Fruit fly (Drosophila melanogaster): ENCODE results near the gene AP-1mu.

The AP-1mu gene

DNA sequence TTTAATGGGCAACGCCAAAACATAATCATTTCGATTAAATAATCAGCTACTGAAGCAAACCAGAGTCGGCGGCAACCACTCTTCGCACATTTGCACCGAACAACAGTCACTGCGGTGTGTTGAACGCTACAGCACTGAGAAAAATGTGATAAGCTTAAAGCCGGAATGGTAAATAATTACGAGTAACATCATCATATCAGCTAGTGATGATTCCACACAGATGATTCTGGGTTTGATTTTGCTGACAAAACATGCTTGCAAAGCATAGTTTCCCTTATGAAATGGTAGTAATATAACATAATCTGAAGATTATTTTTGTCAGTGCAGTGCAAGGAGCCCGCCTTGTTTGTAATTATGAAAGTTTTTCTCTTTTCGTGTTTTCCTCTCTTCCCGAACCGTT is 38.8 kb upstream of the AP-1mu start (continued):
- TF ChIP-seq CG1621 (tag; optimal IDR thresholded peaks at IDR 0.05): peak; percentile 52
- TF ChIP-seq Eip78C (GFP tag): peak; percentile 6
- peak; percentile 78 for TF ChIP-seq Gug (GFP tag; IDR thresholded peaks at IDR 0.05)
- TF ChIP-seq CG9139 (GFP tag; optimal IDR thresholded peaks at IDR 0.05): peak; percentile 14
- peak; percentile 95 for TF ChIP-seq CG8119 (GFP tag; IDR thresholded peaks at IDR 0.05)
- TF ChIP-seq CG10631 (GFP tag; optimal IDR thresholded peaks at IDR 0.05): peak; percentile 76
- TF ChIP-seq CG10669 (GFP tag; optimal IDR thresholded peaks at IDR 0.05): peak; percentile 59
- TF ChIP-seq Ets21C (GFP tag; optimal IDR thresholded peaks at IDR 0.05): peak; percentile 51

DNA sequence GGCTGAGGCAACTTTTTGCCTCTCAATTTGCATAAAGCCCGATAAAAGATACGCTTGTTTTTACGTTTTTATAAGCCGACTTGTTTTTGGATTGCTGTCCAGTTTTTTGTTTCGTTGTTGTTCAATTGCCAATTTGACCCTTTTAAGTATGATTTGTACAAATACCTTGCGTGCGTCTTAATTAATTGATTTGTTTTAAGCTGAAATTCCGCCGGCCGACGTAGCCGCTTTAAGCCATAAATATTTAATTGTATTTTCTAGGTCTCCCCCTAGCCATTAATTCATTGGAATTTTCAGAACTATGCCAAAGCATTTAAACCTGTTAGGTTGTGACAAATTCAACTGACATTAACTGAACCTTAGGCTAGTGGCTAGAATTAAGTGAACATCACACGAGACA is 37.3 kb upstream of the AP-1mu start:
- TF ChIP-seq eg (GFP tag; IDR thresholded peaks at IDR 0.05) (no peak), Eip78C (GFP tag) (peak; percentile 15)

DNA sequence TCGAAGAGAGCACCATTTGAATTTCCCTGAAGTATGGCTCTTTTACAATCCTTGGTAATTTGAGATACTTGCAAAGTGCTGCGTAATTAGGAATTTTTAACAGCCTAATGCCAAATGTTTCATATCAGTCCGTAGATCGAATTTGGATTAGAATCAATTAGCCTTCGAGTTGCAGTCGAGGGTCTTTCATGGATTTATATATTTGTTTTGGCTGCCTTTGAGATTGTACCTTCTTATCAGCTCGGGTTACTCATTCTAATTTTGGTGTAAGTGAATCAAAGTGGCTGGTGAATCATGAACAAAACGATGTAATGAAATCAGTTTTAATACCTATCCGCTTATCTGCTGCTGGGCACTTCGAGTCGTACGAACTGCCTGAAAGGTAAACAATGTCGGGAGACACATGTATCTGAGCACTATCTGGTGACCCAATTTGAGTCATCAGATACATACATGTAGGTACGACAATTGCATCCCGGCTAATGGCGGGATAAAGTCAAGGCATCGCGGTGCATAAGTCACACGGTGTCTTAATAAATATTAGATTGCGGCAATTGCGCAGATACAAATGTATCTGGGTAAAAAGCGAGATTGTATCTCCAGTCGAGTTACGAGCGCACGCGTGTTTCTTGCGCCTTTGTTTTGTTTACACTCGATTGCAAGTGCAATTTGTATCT is 36.5 kb upstream of the AP-1mu start:
- peak; percentile 47 for TF ChIP-seq fkh (GFP tag; optimal IDR thresholded peaks at IDR 0.05)
- TF ChIP-seq Lpt (GFP tag; optimal IDR thresholded peaks at IDR 0.05): no peak

DNA sequence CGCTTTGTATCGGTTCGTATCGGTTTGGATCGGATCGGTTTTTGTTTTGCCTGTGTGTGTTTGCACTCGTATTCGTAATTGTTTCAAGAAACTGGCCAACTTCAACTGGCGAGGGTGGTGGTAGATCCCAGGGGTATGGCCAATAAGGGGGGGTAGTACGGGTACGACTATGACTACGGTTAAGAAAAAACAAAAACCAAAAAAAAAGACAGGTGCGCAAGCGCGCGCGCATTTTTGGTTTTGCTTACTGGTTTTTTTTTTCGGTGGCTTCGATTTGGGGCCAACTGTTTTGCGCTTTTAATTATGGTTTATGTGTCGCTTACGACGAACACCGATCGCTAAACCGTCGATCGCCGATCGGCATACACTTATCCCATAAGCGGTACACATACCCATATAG is 35.5 kb upstream of the AP-1mu start:
- TF ChIP-seq CG8319 (GFP tag; optimal IDR thresholded peaks at IDR 0.05) (no peak), CG8119 (GFP tag; IDR thresholded peaks at IDR 0.05) (peak; percentile 16; the same call in 2 of the 3 replicates), CG6163 (GFP tag; IDR thresholded peaks at IDR 0.05) (peak; percentile 47), eg (GFP tag; IDR thresholded peaks at IDR 0.05) (peak; percentile 69), CG15336 (GFP tag; IDR thresholded peaks at IDR 0.05) (peak; percentile 45)

dm6 chr3R:9594251-9594581 is 34.9 kb upstream of the AP-1mu start:
- TF ChIP-seq CG3032 (tag; optimal IDR thresholded peaks at IDR 0.05) (peak; percentile 12), CG6854 (GFP tag; optimal IDR thresholded peaks at IDR 0.05) (no peak), CG31627 (GFP tag; optimal IDR thresholded peaks at IDR 0.05) (no peak), CG11902 (GFP tag; optimal IDR thresholded peaks at IDR 0.05) (peak; percentile 3), CG6792 (GFP tag; optimal IDR thresholded peaks at IDR 0.05) (peak; percentile 27), CG15336 (GFP tag; IDR thresholded peaks at IDR 0.05) (0 out of 2 replicates have a peak, but pooled peaks have one; percentile 4), svp (GFP tag) (no peak), spab (GFP tag; optimal IDR thresholded peaks at IDR 0.05) (peak; percentile 61), dsx (GFP tag; optimal IDR thresholded peaks at IDR 0.05; ENCODE audit: poor library complexity, severe bottlenecking) (no peak), CG6808 (GFP tag; optimal IDR thresholded peaks at IDR 0.05) (peak; percentile 65), CG7368 (GFP tag; optimal IDR thresholded peaks at IDR 0.05) (no peak), net (GFP tag; optimal IDR thresholded peaks at IDR 0.05) (peak; percentile 30), Sox14 (GFP tag; optimal IDR thresholded peaks at IDR 0.05) (peak; percentile 29), CG6276 (GFP tag; optimal IDR thresholded peaks at IDR 0.05) (peak; percentile 58), Hr39 (GFP tag; optimal IDR thresholded peaks at IDR 0.05) (no peak), achi (GFP tag; optimal IDR thresholded peaks at IDR 0.05) (peak; percentile 37), Hr4 (GFP tag; optimal IDR thresholded peaks at IDR 0.05) (peak; percentile 61), OdsH (GFP tag; optimal IDR thresholded peaks at IDR 0.05) (peak; percentile 55), Eip78C (GFP tag) (peak; percentile 37), Sox102F (GFP tag; optimal IDR thresholded peaks at IDR 0.05) (no peak), Ets96B (tag; optimal IDR thresholded peaks at IDR 0.05) (peak; percentile 23), CG10631 (GFP tag; optimal IDR thresholded peaks at IDR 0.05) (peak; percentile 59), CG8632 (GFP tag; optimal IDR thresholded peaks at IDR 0.05) (peak; percentile 34), Lpt (GFP tag; optimal IDR thresholded peaks at IDR 0.05) (peak; percentile 13), fd59A (GFP tag; optimal IDR thresholded peaks at IDR 0.05) (peak; percentile 58), CG10669 (GFP tag; optimal IDR thresholded peaks at IDR 0.05) (peak; percentile 16), Sox15 (GFP tag; optimal IDR thresholded peaks at IDR 0.05) (no peak), salr (GFP tag; optimal IDR thresholded peaks at IDR 0.05) (peak in 1 of 2 experiments; percentile 11), ss (GFP tag; optimal IDR thresholded peaks at IDR 0.05) (peak in 1 of 2 experiments; percentile 32), lz (GFP tag; optimal IDR thresholded peaks at IDR 0.05) (no peak), Eip75B (GFP tag; optimal IDR thresholded peaks at IDR 0.05) (peak; percentile 10), acj6 (GFP tag; optimal IDR thresholded peaks at IDR 0.05) (peak; percentile 47), CG32006 (GFP tag; optimal IDR thresholded peaks at IDR 0.05) (peak; percentile 82)
